Fruit fly (Drosophila melanogaster): Measurements from ENCODE around the gene CG12170.

dm6 chr3R:5611733-5612132 is 25.3 kb upstream of the CG12170 start:
- TF ChIP-seq CG12605 (GFP tag; IDR thresholded peaks at IDR 0.05): no peak
- no peak for TF ChIP-seq rn (GFP tag; IDR thresholded peaks at IDR 0.05)
- no peak for TF ChIP-seq CG17806 (tag; optimal IDR thresholded peaks at IDR 0.05)
- TF ChIP-seq CG32121 (GFP tag; IDR thresholded peaks at IDR 0.05): no peak
- no peak for TF ChIP-seq CG14655 (GFP tag; optimal IDR thresholded peaks at IDR 0.05)
- TF ChIP-seq CG13204 (GFP tag; optimal IDR thresholded peaks at IDR 0.05): no peak
- no peak for TF ChIP-seq CG8301 (tag; optimal IDR thresholded peaks at IDR 0.05)
- TF ChIP-seq gl (tag; optimal IDR thresholded peaks at IDR 0.05): no peak

Data from whole organism, pupa.